Worm (Caenorhabditis elegans): ENCODE results near the gene ZC412.10.
A peak's percentile ranks its signal among the peaks of the same experiment; 100 is the strongest.

ZC412.10 gene

DNA sequence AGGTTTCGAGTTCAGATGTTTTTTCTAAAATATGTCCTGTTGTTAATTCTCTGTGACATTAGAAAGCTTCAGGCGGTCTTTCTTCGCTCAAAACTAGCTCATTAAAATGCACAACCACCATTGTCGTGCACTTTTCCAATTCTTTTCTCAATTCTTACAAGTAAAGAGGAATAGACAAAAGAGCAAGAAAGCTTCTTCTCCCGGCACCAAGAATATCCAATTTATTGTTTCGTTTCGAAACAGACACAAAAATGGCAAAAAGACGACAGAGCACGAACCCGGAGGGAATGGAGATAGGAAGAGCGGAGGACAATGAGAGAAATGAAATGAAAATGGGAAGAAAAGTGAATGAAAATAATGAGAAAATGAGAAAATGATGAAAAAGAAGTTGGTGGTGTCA, 24.0 kb downstream of the ZC412.10 start:
- no peak for TF ChIP-seq nhr-12 (tag; optimal IDR thresholded peaks at IDR 0.05)
- no peak for TF ChIP-seq unc-39 (tag; optimal IDR thresholded peaks at IDR 0.05)
- TF ChIP-seq pqm-1 (tag; optimal IDR thresholded peaks at IDR 0.05) = no peak
- TF ChIP-seq elt-2 (tag; optimal IDR thresholded peaks at IDR 0.05) = no peak
- no peak for TF ChIP-seq nhr-67 (tag; optimal IDR thresholded peaks at IDR 0.05)
- TF ChIP-seq ceh-9 (tag; optimal IDR thresholded peaks at IDR 0.05) = no peak
- no peak for TF ChIP-seq hmg-11 (tag; optimal IDR thresholded peaks at IDR 0.05)
- TF ChIP-seq ama-1 (optimal IDR thresholded peaks at IDR 0.05) = no peak
- no peak for TF ChIP-seq mdl-1 (tag; optimal IDR thresholded peaks at IDR 0.05)
- TF ChIP-seq pha-4 (tag; optimal IDR thresholded peaks at IDR 0.05) = no peak
- TF ChIP-seq lin-15B (tag; optimal IDR thresholded peaks at IDR 0.05) = no peak
- no peak for TF ChIP-seq nhr-77 (tag; optimal IDR thresholded peaks at IDR 0.05)
- no peak for TF ChIP-seq fkh-2 (tag; optimal IDR thresholded peaks at IDR 0.05)
- TF ChIP-seq daf-12 (tag; optimal IDR thresholded peaks at IDR 0.05) = no peak
- TF ChIP-seq nfya-1 (tag; optimal IDR thresholded peaks at IDR 0.05; ENCODE audit: insufficient read depth) = no peak

- TF ChIP-seq nhr-67 (tag; optimal IDR thresholded peaks at IDR 0.05) (no peak), pqm-1 (tag; optimal IDR thresholded peaks at IDR 0.05) (peak; percentile 7), nhr-25 (tag; optimal IDR thresholded peaks at IDR 0.05) (no peak), elt-2 (tag; optimal IDR thresholded peaks at IDR 0.05) (peak; percentile 34)
Measured at ce11 chrV:14851972-14852371, 24.7 kb downstream of the ZC412.10 start.

DNA sequence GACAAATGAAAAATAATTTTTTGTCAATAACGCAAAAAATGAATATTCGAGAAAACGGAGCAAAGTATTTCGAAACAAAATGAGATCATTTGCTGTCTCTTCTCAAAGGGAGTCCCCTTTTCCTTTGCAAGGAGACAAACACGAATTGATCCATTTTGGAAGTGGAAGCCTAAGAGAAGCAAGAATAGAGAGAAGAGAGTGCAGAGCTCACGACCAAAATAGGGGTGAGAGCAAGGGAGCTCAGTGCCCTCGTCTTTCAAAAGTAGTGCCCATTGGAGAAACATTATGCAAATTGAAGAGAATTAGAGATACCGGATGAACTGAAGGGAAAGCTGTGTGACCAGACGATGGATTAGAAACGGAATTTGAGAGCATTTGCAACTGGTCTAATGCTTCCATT, 25.4 kb downstream of the ZC412.10 start:
- peak; percentile 84 for TF ChIP-seq lin-39 (tag; optimal IDR thresholded peaks at IDR 0.05)
- TF ChIP-seq lsy-12 (tag; optimal IDR thresholded peaks at IDR 0.05) = no peak
- TF ChIP-seq hmg-11 (tag; optimal IDR thresholded peaks at IDR 0.05) = peak; percentile 60
- no peak for TF ChIP-seq unc-39 (tag; optimal IDR thresholded peaks at IDR 0.05)
- TF ChIP-seq lin-15B (tag; optimal IDR thresholded peaks at IDR 0.05) = peak; percentile 16
- TF ChIP-seq tbx-2 (tag; optimal IDR thresholded peaks at IDR 0.05) = peak; percentile 2
- TF ChIP-seq nfya-1 (tag; optimal IDR thresholded peaks at IDR 0.05; ENCODE audit: insufficient read depth) = peak; percentile 55

- TF ChIP-seq nhr-25 (tag; optimal IDR thresholded peaks at IDR 0.05) (no peak), nhr-23 (tag; optimal IDR thresholded peaks at IDR 0.05) (no peak), pqm-1 (tag; optimal IDR thresholded peaks at IDR 0.05) (peak; percentile 82), fos-1 (tag; optimal IDR thresholded peaks at IDR 0.05) (no peak), nhr-12 (tag; optimal IDR thresholded peaks at IDR 0.05) (no peak), pha-4 (tag; optimal IDR thresholded peaks at IDR 0.05) (peak; percentile 41), R02D3.7 (tag; optimal IDR thresholded peaks at IDR 0.05) (no peak), hmg-11 (tag; optimal IDR thresholded peaks at IDR 0.05) (no peak), elt-2 (tag; optimal IDR thresholded peaks at IDR 0.05) (peak; percentile 87), zag-1 (tag; optimal IDR thresholded peaks at IDR 0.05) (no peak), ama-1 (optimal IDR thresholded peaks at IDR 0.05) (peak; percentile 68), lsy-12 (tag; optimal IDR thresholded peaks at IDR 0.05) (no peak), ztf-11 (tag; optimal IDR thresholded peaks at IDR 0.05) (no peak), unc-39 (tag; optimal IDR thresholded peaks at IDR 0.05) (no peak)
Measured at ce11 chrV:14850530-14850929, 26.1 kb downstream of the ZC412.10 start.

DNA sequence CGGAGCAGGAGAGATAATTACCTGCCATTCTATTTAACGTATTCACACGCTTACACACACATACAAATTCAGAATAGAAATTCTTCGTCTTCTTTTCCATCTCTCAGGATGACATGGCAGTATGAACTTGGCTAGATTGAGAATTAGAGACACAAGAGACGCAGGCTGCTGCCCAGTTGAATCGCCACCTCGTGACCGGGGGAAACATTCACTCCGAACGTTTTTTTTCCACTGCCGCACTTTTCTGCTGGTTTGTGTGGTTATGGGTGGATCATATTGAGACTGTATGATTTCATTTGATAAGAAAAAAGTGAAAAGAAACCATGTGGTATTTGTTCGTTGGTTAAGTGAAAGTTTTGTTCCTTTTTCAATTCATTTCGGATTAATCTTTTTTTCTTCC, 27.0 kb downstream of the ZC412.10 start:
- no peak for TF ChIP-seq R02D3.7 (tag; optimal IDR thresholded peaks at IDR 0.05)
- no peak for TF ChIP-seq fkh-10 (GFP tag; optimal IDR thresholded peaks at IDR 0.05)
- TF ChIP-seq elt-3 (tag; optimal IDR thresholded peaks at IDR 0.05) = peak in 2 of 3 experiments; percentile 67 to 83
- TF ChIP-seq nhr-76 (tag; optimal IDR thresholded peaks at IDR 0.05) = no peak
- no peak for TF ChIP-seq unc-39 (tag; optimal IDR thresholded peaks at IDR 0.05)
- TF ChIP-seq hmg-11 (tag; optimal IDR thresholded peaks at IDR 0.05) = peak; percentile 54
- TF ChIP-seq ceh-82 (tag; optimal IDR thresholded peaks at IDR 0.05) = no peak
- peak; percentile 53 for TF ChIP-seq ama-1 (optimal IDR thresholded peaks at IDR 0.05)
- peak; percentile 81 for TF ChIP-seq pha-4 (tag; optimal IDR thresholded peaks at IDR 0.05)
- peak; percentile 70 for TF ChIP-seq nhr-25 (tag; optimal IDR thresholded peaks at IDR 0.05)
- TF ChIP-seq nfya-1 (tag; optimal IDR thresholded peaks at IDR 0.05; ENCODE audit: insufficient read depth) = peak; percentile 59
- no peak for TF ChIP-seq ceh-16 (tag; optimal IDR thresholded peaks at IDR 0.05)
- TF ChIP-seq lin-15B (tag; optimal IDR thresholded peaks at IDR 0.05) = peak; percentile 5
- peak; percentile 88 for TF ChIP-seq nhr-43 (tag; optimal IDR thresholded peaks at IDR 0.05; ENCODE audit: poor library complexity, severe bottlenecking)
- peak; percentile 54 for TF ChIP-seq lin-39 (tag; optimal IDR thresholded peaks at IDR 0.05)
- TF ChIP-seq eor-1 (tag; optimal IDR thresholded peaks at IDR 0.05) = no peak
- TF ChIP-seq tbx-2 (tag; optimal IDR thresholded peaks at IDR 0.05) = peak; percentile 9
- TF ChIP-seq daf-12 (tag; optimal IDR thresholded peaks at IDR 0.05) = no peak
- TF ChIP-seq elt-2 (tag; optimal IDR thresholded peaks at IDR 0.05) = peak; percentile 78
- no peak for TF ChIP-seq ceh-9 (tag; optimal IDR thresholded peaks at IDR 0.05)
- no peak for TF ChIP-seq nhr-77 (tag; optimal IDR thresholded peaks at IDR 0.05)
- TF ChIP-seq egl-27 (tag; optimal IDR thresholded peaks at IDR 0.05) = no peak
- TF ChIP-seq elt-1 (tag; optimal IDR thresholded peaks at IDR 0.05) = no peak
- TF ChIP-seq nhr-237 (tag; optimal IDR thresholded peaks at IDR 0.05) = no peak
- TF ChIP-seq jun-1 (tag; optimal IDR thresholded peaks at IDR 0.05) = peak; percentile 25
- no peak for TF ChIP-seq ceh-28 (tag; optimal IDR thresholded peaks at IDR 0.05)
- TF ChIP-seq mdl-1 (tag; optimal IDR thresholded peaks at IDR 0.05) = peak; percentile 43
- TF ChIP-seq ZK546.5 (tag; optimal IDR thresholded peaks at IDR 0.05) = no peak
- no peak for TF ChIP-seq nhr-67 (tag; optimal IDR thresholded peaks at IDR 0.05)
- TF ChIP-seq ztf-11 (tag; optimal IDR thresholded peaks at IDR 0.05) = no peak
- no peak for TF ChIP-seq zag-1 (tag; optimal IDR thresholded peaks at IDR 0.05)
- no peak for TF ChIP-seq skn-1 (tag; optimal IDR thresholded peaks at IDR 0.05)
- peak; percentile 63 for TF ChIP-seq pqm-1 (tag; optimal IDR thresholded peaks at IDR 0.05)
- no peak for TF ChIP-seq egl-5 (tag; optimal IDR thresholded peaks at IDR 0.05)
- TF ChIP-seq mml-1 (tag; optimal IDR thresholded peaks at IDR 0.05) = no peak
- peak; percentile 51 for TF ChIP-seq lsy-12 (tag; optimal IDR thresholded peaks at IDR 0.05)
- peak; percentile 70 for TF ChIP-seq snpc-4 (tag; optimal IDR thresholded peaks at IDR 0.05)
